Fruit fly (Drosophila melanogaster) whole organism, embryonic: ENCODE results near the gene SecCl.

ENCODE experiments used
- Asciz ChIP-seq: fragments of 200-800 bp; sonication (Bioruptor generic); optimal IDR thresholded peaks from 2 replicates; lab custom pipeline; 2017; ENCODE audit warnings: missing biosample characterization, mild to moderate bottlenecking, missing genetic modification characterization, missing genetic modification reagents
- Atf-2 ChIP-seq: fragments of 200-800 bp; sonication (Bioruptor generic); optimal IDR thresholded peaks from 2 replicates; lab custom pipeline; 2016; ENCODE audit warnings: missing biosample characterization, missing genetic modification characterization
- Atf6 ChIP-seq: fragments of 200-800 bp; sonication (Bioruptor generic); IDR thresholded peaks from 2 replicates; pipeline ENCODE4 v1.3.6; 2022; ENCODE audit warnings: missing biosample characterization, missing genetic modification characterization
- B-H2 ChIP-seq: fragments of 200-800 bp; sonication (Bioruptor generic); optimal IDR thresholded peaks from 2 replicates; lab custom pipeline; 2018; ENCODE audit warnings: missing biosample characterization, mild to moderate bottlenecking, missing genetic modification characterization
- CG10959 ChIP-seq: fragments of 200-800 bp; sonication (Bioruptor generic); IDR thresholded peaks from 2 replicates; pipeline ENCODE4 v1.3.6; 2022; ENCODE audit warnings: missing biosample characterization, missing genetic modification characterization
- CG11085 ChIP-seq: fragments of 200-800 bp; sonication (Bioruptor generic); IDR thresholded peaks from 2 replicates; pipeline ENCODE4 v1.3.6; 2022; ENCODE audit warnings: missing biosample characterization, missing genetic modification characterization
- CG13296 ChIP-seq: fragments of 200-800 bp; sonication (Bioruptor generic); optimal IDR thresholded peaks from 3 replicates; lab custom pipeline; 2018; ENCODE audit warnings: missing biosample characterization, mild to moderate bottlenecking, missing genetic modification characterization
- CG14014 ChIP-seq: fragments of 200-800 bp; sonication (Bioruptor generic); IDR thresholded peaks from 2 replicates; pipeline ENCODE4 v1.3.6; 2022; ENCODE audit warnings: missing biosample characterization, missing genetic modification characterization
- CG14667 ChIP-seq: fragments of 200-800 bp; sonication (Bioruptor generic); IDR thresholded peaks from 2 replicates; pipeline ENCODE4 v1.3.6; 2022; ENCODE audit warnings: missing biosample characterization, missing genetic modification characterization
- CG17359 ChIP-seq: fragments of 200-800 bp; sonication (Bioruptor generic); optimal IDR thresholded peaks from 3 replicates; lab custom pipeline; 2018; ENCODE audit warnings: missing biosample characterization, mild to moderate bottlenecking, missing genetic modification characterization, moderate library complexity
- CG17802 ChIP-seq: fragments of 200-800 bp; sonication (Bioruptor generic); optimal IDR thresholded peaks from 2 replicates; lab custom pipeline; 2018; ENCODE audit warnings: missing biosample characterization, mild to moderate bottlenecking, missing genetic modification characterization, moderate library complexity
- CG17829 ChIP-seq: fragments of 200-800 bp; optimal IDR thresholded peaks from 2 replicates; lab custom pipeline; 2019; ENCODE audit warnings: missing biosample characterization, mild to moderate bottlenecking, missing genetic modification characterization, moderate library complexity
- CG18764 ChIP-seq: fragments of 200-800 bp; sonication (Bioruptor generic); optimal IDR thresholded peaks from 3 replicates; lab custom pipeline; 2016; ENCODE audit warnings: missing biosample characterization, missing genetic modification characterization
- CG2199 ChIP-seq: fragments of 200-800 bp; sonication (Bioruptor generic); IDR thresholded peaks from 3 replicates; pipeline ENCODE4 v1.3.6; 2022; ENCODE audit warnings: missing biosample characterization, missing genetic modification characterization
- CG31388 ChIP-seq: fragments of 200-800 bp; sonication (Bioruptor generic); optimal IDR thresholded peaks from 2 replicates; lab custom pipeline; 2016; ENCODE audit warnings: missing biosample characterization, missing genetic modification characterization
- CG3995 ChIP-seq: fragments of 200-800 bp; sonication (Bioruptor generic); optimal IDR thresholded peaks from 3 replicates; lab custom pipeline; 2016; ENCODE audit warnings: missing biosample characterization, missing genetic modification characterization
- CG5245 ChIP-seq: fragments of 200-800 bp; sonication (Bioruptor generic); optimal IDR thresholded peaks from 3 replicates; lab custom pipeline; 2016; ENCODE audit warnings: missing biosample characterization, missing genetic modification characterization
- CG7745 ChIP-seq: fragments of 200-800 bp; sonication (Bioruptor generic); optimal IDR thresholded peaks from 2 replicates; lab custom pipeline; 2018; ENCODE audit warnings: missing biosample characterization, mild to moderate bottlenecking, missing genetic modification characterization, moderate library complexity
- CHES-1-like ChIP-seq: fragments of 200-800 bp; sonication (Bioruptor generic); optimal IDR thresholded peaks from 2 replicates; lab custom pipeline; 2016; ENCODE audit warnings: missing biosample characterization, missing genetic modification characterization
- CoRest ChIP-seq: fragments of 200-800 bp; sonication (Bioruptor generic); optimal IDR thresholded peaks from 3 replicates; lab custom pipeline; 2018; ENCODE audit warnings: missing biosample characterization, mild to moderate bottlenecking, missing genetic modification characterization, moderate library complexity
- D19B ChIP-seq: fragments of 200-800 bp; sonication (Bioruptor generic); optimal IDR thresholded peaks from 2 replicates; lab custom pipeline; 2017; ENCODE audit warnings: missing biosample characterization, mild to moderate bottlenecking, missing genetic modification characterization
- Deaf1 ChIP-seq: fragments of 200-800 bp; optimal IDR thresholded peaks from 3 replicates; lab custom pipeline; 2019; ENCODE audit warnings: missing biosample characterization, mild to moderate bottlenecking, missing genetic modification characterization, moderate library complexity
- Dp ChIP-seq: fragments of 200-800 bp; sonication (Bioruptor generic); optimal IDR thresholded peaks from 2 replicates; lab custom pipeline; 2018; ENCODE audit warnings: missing biosample characterization, mild to moderate bottlenecking, missing genetic modification characterization, moderate library complexity
- HLH54F ChIP-seq: fragments of 200-800 bp; sonication (Bioruptor generic); optimal IDR thresholded peaks from 3 replicates; lab custom pipeline; 2016; ENCODE audit warnings: missing biosample characterization, missing genetic modification characterization
- Hand ChIP-seq: fragments of 200-800 bp; sonication (Bioruptor generic); optimal IDR thresholded peaks from 2 replicates; lab custom pipeline; 2017; ENCODE audit warnings: mild to moderate bottlenecking, missing biosample characterization, missing genetic modification reagents, missing genetic modification characterization
- Hey ChIP-seq: fragments of 200-800 bp; sonication (Bioruptor generic); optimal IDR thresholded peaks from 3 replicates; lab custom pipeline; 2018; ENCODE audit warnings: missing biosample characterization, mild to moderate bottlenecking, missing genetic modification characterization
- HmgD ChIP-seq: fragments of 200-800 bp; sonication (Bioruptor generic); optimal IDR thresholded peaks from 3 replicates; lab custom pipeline; 2016; ENCODE audit warnings: missing biosample characterization, missing genetic modification characterization
- HmgZ ChIP-seq: fragments of 200-800 bp; sonication (Bioruptor generic); optimal IDR thresholded peaks from 2 replicates; lab custom pipeline; 2018; ENCODE audit warnings: missing biosample characterization, mild to moderate bottlenecking, missing genetic modification characterization
- Hr51 ChIP-seq, 2 experiments: fragments of 200-800 bp; sonication (Bioruptor generic); optimal IDR thresholded peaks; 2 replicates in 1 of 2; 3 replicates in 1 of 2; lab custom pipeline; 2016 to 2018; ENCODE audit warnings: missing biosample characterization in 2 of 2, missing genetic modification characterization in 2 of 2, mild to moderate bottlenecking in 1 of 2, moderate library complexity in 1 of 2
- Kr ChIP-seq: fragments of 200-800 bp; sonication (Bioruptor generic); optimal IDR thresholded peaks from 2 replicates; lab custom pipeline; 2017; ENCODE audit warnings: missing biosample characterization, mild to moderate bottlenecking, missing genetic modification characterization
- MTF-1 ChIP-seq: fragments of 200-800 bp; sonication (Bioruptor generic); optimal IDR thresholded peaks from 2 replicates; lab custom pipeline; 2018; ENCODE audit warnings: missing biosample characterization, mild to moderate bottlenecking, missing genetic modification characterization, borderline replicate concordance
- Sox100B ChIP-seq: fragments of 200-800 bp; sonication (Bioruptor generic); optimal IDR thresholded peaks from 3 replicates; lab custom pipeline; 2018; ENCODE audit warnings: missing biosample characterization, mild to moderate bottlenecking, missing genetic modification characterization
- YL-1 ChIP-seq: fragments of 200-800 bp; sonication (Bioruptor generic); optimal IDR thresholded peaks from 3 replicates; lab custom pipeline; 2017; ENCODE audit warnings: missing biosample characterization, mild to moderate bottlenecking, missing genetic modification characterization
- aop ChIP-seq: fragments of 200-800 bp; sonication (Bioruptor generic); IDR thresholded peaks from 2 replicates; pipeline ENCODE4 v1.3.6; 2022; ENCODE audit warnings: missing biosample characterization, missing genetic modification characterization
- cad ChIP-seq: fragments of >200 bp; optimal IDR thresholded peaks from 2 replicates; lab custom pipeline; 2017; ENCODE audit warnings: missing biosample characterization, missing genetic modification characterization
- dmrt99B ChIP-seq: fragments of 200-800 bp; sonication (Bioruptor generic); optimal IDR thresholded peaks from 2 replicates; lab custom pipeline; 2018; ENCODE audit warnings: missing biosample characterization, mild to moderate bottlenecking, missing genetic modification characterization, moderate library complexity
- dysf ChIP-seq: fragments of 200-800 bp; sonication (Bioruptor generic); IDR thresholded peaks from 3 replicates; pipeline ENCODE4 v1.3.6; 2022; ENCODE audit warnings: missing biosample characterization, missing genetic modification characterization
- ems ChIP-seq: fragments of 200-800 bp; sonication (Bioruptor generic); optimal IDR thresholded peaks from 3 replicates; lab custom pipeline; 2016; ENCODE audit warnings: missing biosample characterization, missing genetic modification characterization
- grau ChIP-seq: fragments of 200-800 bp; optimal IDR thresholded peaks from 3 replicates; lab custom pipeline; 2019; ENCODE audit warnings: missing biosample characterization, mild to moderate bottlenecking, missing genetic modification characterization, moderate library complexity
- ham ChIP-seq: fragments of 200-800 bp; sonication (Bioruptor generic); IDR thresholded peaks from 2 replicates; pipeline ENCODE4 v1.3.6; 2022; ENCODE audit warnings: missing biosample characterization, missing genetic modification characterization
- inv ChIP-seq: fragments of 200-800 bp; sonication (Bioruptor generic); IDR thresholded peaks from 2 replicates; pipeline ENCODE4 v1.3.6; 2022; ENCODE audit warnings: missing biosample characterization, missing genetic modification characterization; ENCODE audit not compliant: partially characterized antibody
- kah ChIP-seq: fragments of 200-800 bp; sonication (Bioruptor generic); optimal IDR thresholded peaks from 2 replicates; lab custom pipeline; 2018; ENCODE audit warnings: missing biosample characterization, mild to moderate bottlenecking, missing genetic modification characterization
- lov ChIP-seq, 2 experiments: fragments of 200-800 bp in 1 of 2; fragments of >200 bp in 1 of 2; sonication (Bioruptor generic) in 1 of 2; IDR thresholded peaks in 1 of 2; optimal IDR thresholded peaks in 1 of 2; 2 replicates in 1 of 2; 3 replicates in 1 of 2; pipeline versions ENCODE4 v1.3.6 to Lab custom; 2017 to 2022; ENCODE audit warnings: missing biosample characterization in 1 of 2, missing genetic modification characterization in 1 of 2
- mirr ChIP-seq: fragments of 200-800 bp; sonication (Bioruptor generic); optimal IDR thresholded peaks from 3 replicates; lab custom pipeline; 2018; ENCODE audit warnings: missing biosample characterization, mild to moderate bottlenecking, missing genetic modification characterization
- oc ChIP-seq: fragments of 200-800 bp; sonication (Bioruptor generic); optimal IDR thresholded peaks from 2 replicates; lab custom pipeline; 2018; ENCODE audit warnings: missing biosample characterization, mild to moderate bottlenecking, missing genetic modification characterization, moderate library complexity
- phol ChIP-seq: fragments of 200-800 bp; sonication (Bioruptor generic); optimal IDR thresholded peaks from 3 replicates; lab custom pipeline; 2018; ENCODE audit warnings: missing biosample characterization, mild to moderate bottlenecking, missing genetic modification characterization, moderate library complexity
- repo ChIP-seq: fragments of 200-800 bp; sonication (Bioruptor generic); optimal IDR thresholded peaks from 2 replicates; lab custom pipeline; 2016; ENCODE audit warnings: missing biosample characterization, missing genetic modification characterization
- shn ChIP-seq: fragments of 200-800 bp; sonication (Bioruptor generic); optimal IDR thresholded peaks from 3 replicates; lab custom pipeline; 2016; ENCODE audit warnings: missing biosample characterization, missing genetic modification characterization
- stwl ChIP-seq: fragments of 200-800 bp; sonication (Bioruptor generic); optimal IDR thresholded peaks from 3 replicates; lab custom pipeline; 2018; ENCODE audit warnings: missing biosample characterization, mild to moderate bottlenecking, missing genetic modification characterization, moderate library complexity
- tll ChIP-seq, 2 experiments: fragments of 200-800 bp in 1 of 2; fragments of >200 bp in 1 of 2; sonication (Bioruptor generic) in 1 of 2; optimal IDR thresholded peaks; 2 replicates each; lab custom pipeline; 2017 to 2019; ENCODE audit warnings: missing biosample characterization in 2 of 2, missing genetic modification characterization in 2 of 2, mild to moderate bottlenecking in 1 of 2, moderate library complexity in 1 of 2

The SecCl gene

dm6 chr3L:17430957-17431585 lies 38.9 kb upstream of the SecCl start (continued):
- TF ChIP-seq dmrt99B (tag; lab: Kevin White, UChicago), result peak; percentile 13
- TF ChIP-seq CG17829 (tag; lab: Kevin White, UChicago), result no peak
- TF ChIP-seq MTF-1 (GFP tag; lab: Kevin White, UChicago), result no peak
- TF ChIP-seq mirr (GFP tag; lab: Kevin White, UChicago), result peak; percentile 33
- no peak for TF ChIP-seq CG7745
- TF ChIP-seq stwl (tag; lab: Kevin White, UChicago), result no peak
- no peak for TF ChIP-seq ems (GFP tag; lab: Kevin White, UChicago)
- TF ChIP-seq HLH54F, result no peak
- TF ChIP-seq CG17359 (tag; lab: Kevin White, UChicago), result no peak
- TF ChIP-seq Atf6 (GFP tag; lab: Robert Waterston, UW), result no peak
- no peak for TF ChIP-seq repo (GFP tag; lab: Kevin White, UChicago)
- TF ChIP-seq CG14667, result no peak
- no peak for TF ChIP-seq HmgD (GFP tag; lab: Kevin White, UChicago)
- TF ChIP-seq CoRest (tag; lab: Kevin White, UChicago), result no peak
- TF ChIP-seq tll (GFP tag; optimal IDR thresholded peaks at IDR 0.05; lab: Kevin White, UChicago), result no peak
- no peak for TF ChIP-seq CG5245 (GFP tag; lab: Kevin White, UChicago)
- no peak for TF ChIP-seq B-H2
- TF ChIP-seq CG31388, result no peak
- TF ChIP-seq CG18764 (GFP tag; lab: Kevin White, UChicago), result no peak
- TF ChIP-seq Hr51 (GFP tag; optimal IDR thresholded peaks at IDR 0.05; lab: Kevin White, UChicago), result peak in 1 of 2 experiments; percentile 31
- TF ChIP-seq Hey (tag; lab: Kevin White, UChicago), result no peak
- TF ChIP-seq shn (GFP tag; lab: Kevin White, UChicago), result no peak
- TF ChIP-seq lov (optimal IDR thresholded peaks at IDR 0.05; lab: Kevin White, UChicago), result no peak
- no peak for TF ChIP-seq lov (GFP tag; IDR thresholded peaks at IDR 0.05; lab: Robert Waterston, UW)
- TF ChIP-seq Atf-2 (GFP tag; lab: Kevin White, UChicago), result no peak
- TF ChIP-seq phol, result peak; percentile 5
- no peak for TF ChIP-seq CG17802 (tag; lab: Kevin White, UChicago)
- TF ChIP-seq Kr (GFP tag; lab: Kevin White, UChicago), result no peak
- TF ChIP-seq grau (tag; lab: Kevin White, UChicago), result no peak
- TF ChIP-seq HmgZ, result no peak
- peak; percentile 12 for TF ChIP-seq CHES-1-like (GFP tag; lab: Kevin White, UChicago)
- TF ChIP-seq D19B, result peak; percentile 20
- no peak for TF ChIP-seq CG14014 (GFP tag; lab: Robert Waterston, UW)
- TF ChIP-seq CG11085 (GFP tag; lab: Robert Waterston, UW), result no peak
- no peak for TF ChIP-seq CG2199 (GFP tag; lab: Robert Waterston, UW)
- no peak for TF ChIP-seq YL-1
- TF ChIP-seq kah (GFP tag; lab: Kevin White, UChicago), result no peak
- no peak for TF ChIP-seq aop
- TF ChIP-seq Deaf1 (tag; lab: Kevin White, UChicago), result no peak
- TF ChIP-seq ham, result no peak
- TF ChIP-seq Dp (GFP tag; lab: Kevin White, UChicago), result no peak
- TF ChIP-seq CG3995 (GFP tag; lab: Kevin White, UChicago), result no peak
- TF ChIP-seq Sox100B (GFP tag; lab: Kevin White, UChicago), result no peak
- TF ChIP-seq CG13296 (GFP tag; lab: Kevin White, UChicago), result peak; percentile 11
- TF ChIP-seq oc (tag; lab: Kevin White, UChicago), result no peak
- TF ChIP-seq dysf (GFP tag; lab: Robert Waterston, UW), result no peak
- no peak for TF ChIP-seq inv (GFP tag; lab: Robert Waterston, UW)
- no peak for TF ChIP-seq Hand (GFP tag; lab: Kevin White, UChicago)
- peak; percentile 30 for TF ChIP-seq Asciz (GFP tag; lab: Kevin White, UChicago)
- no peak for TF ChIP-seq cad (GFP tag; lab: Kevin White, UChicago)
- TF ChIP-seq CG10959 (GFP tag; lab: Robert Waterston, UW), result no peak
